Fruit fly (Drosophila melanogaster) whole organism, embryonic: ENCODE results near the gene CG3448.

Experiments
- Atf-2 ChIP-seq: fragments of 200-800 bp; sonication (Bioruptor generic); optimal IDR thresholded peaks from 2 replicates; lab custom pipeline; 2016; ENCODE audit warnings: missing biosample characterization, missing genetic modification characterization
- CG11723 ChIP-seq: fragments of 200-800 bp; sonication (Bioruptor generic); optimal IDR thresholded peaks from 2 replicates; lab custom pipeline; 2017; ENCODE audit warnings: missing biosample characterization, mild to moderate bottlenecking, missing genetic modification characterization
- CG12071 ChIP-seq: fragments of 200-800 bp; sonication (Bioruptor generic); optimal IDR thresholded peaks from 3 replicates; lab custom pipeline; 2018; ENCODE audit warnings: missing biosample characterization, mild to moderate bottlenecking, missing genetic modification characterization
- CG12391 ChIP-seq: fragments of 200-800 bp; sonication (Bioruptor generic); optimal IDR thresholded peaks from 3 replicates; lab custom pipeline; 2018; ENCODE audit warnings: missing biosample characterization, mild to moderate bottlenecking, missing genetic modification characterization, moderate library complexity
- CG13296 ChIP-seq: fragments of 200-800 bp; sonication (Bioruptor generic); optimal IDR thresholded peaks from 3 replicates; lab custom pipeline; 2018; ENCODE audit warnings: missing biosample characterization, mild to moderate bottlenecking, missing genetic modification characterization
- CG13424 ChIP-seq: fragments of 200-800 bp; sonication (Bioruptor generic); optimal IDR thresholded peaks from 2 replicates; lab custom pipeline; 2019; ENCODE audit warnings: missing biosample characterization, mild to moderate bottlenecking, missing genetic modification characterization, moderate library complexity
- CG16815 ChIP-seq: fragments of 200-800 bp; sonication (Bioruptor generic); optimal IDR thresholded peaks from 3 replicates; lab custom pipeline; 2017; ENCODE audit warnings: missing biosample characterization, mild to moderate bottlenecking, missing genetic modification characterization
- CG18011 ChIP-seq: fragments of 200-800 bp; sonication (Bioruptor generic); optimal IDR thresholded peaks from 2 replicates; lab custom pipeline; 2017; ENCODE audit warnings: missing biosample characterization, missing genetic modification characterization, mild to moderate bottlenecking, moderate library complexity, missing genotype
- CG18262 ChIP-seq: fragments of 200-800 bp; optimal IDR thresholded peaks from 3 replicates; lab custom pipeline; 2019; ENCODE audit warnings: missing biosample characterization, mild to moderate bottlenecking, missing genetic modification characterization, moderate library complexity
- CG2129 ChIP-seq: fragments of 200-800 bp; sonication (Bioruptor generic); IDR thresholded peaks from 2 replicates; pipeline ENCODE4 v1.3.6; 2022; ENCODE audit warnings: missing biosample characterization, missing genetic modification characterization; ENCODE audit not compliant: partially characterized antibody
- CG3407 ChIP-seq: fragments of 200-800 bp; sonication (Bioruptor generic); optimal IDR thresholded peaks from 2 replicates; lab custom pipeline; 2018; ENCODE audit warnings: missing biosample characterization, mild to moderate bottlenecking, missing genetic modification characterization
- CG34376 ChIP-seq: fragments of 200-800 bp; sonication (Bioruptor generic); optimal IDR thresholded peaks from 2 replicates; lab custom pipeline; 2018; ENCODE audit warnings: missing biosample characterization, mild to moderate bottlenecking, missing genetic modification characterization
- CG4282 ChIP-seq: fragments of 200-800 bp; sonication (Bioruptor generic); optimal IDR thresholded peaks from 2 replicates; lab custom pipeline; 2016; ENCODE audit warnings: missing biosample characterization, missing genetic modification characterization
- CG43689 ChIP-seq: fragments of 200-800 bp; sonication (Bioruptor generic); IDR thresholded peaks from 2 replicates; pipeline ENCODE4 v1.3.6; 2022; ENCODE audit warnings: missing biosample characterization, missing genetic modification characterization
- CG6765 ChIP-seq: fragments of 200-800 bp; sonication (Bioruptor generic); optimal IDR thresholded peaks from 3 replicates; lab custom pipeline; 2017; ENCODE audit warnings: missing biosample characterization, mild to moderate bottlenecking, missing genetic modification characterization
- CG8089 ChIP-seq: fragments of 200-800 bp; sonication (Bioruptor generic); optimal IDR thresholded peaks from 3 replicates; lab custom pipeline; 2016; ENCODE audit warnings: missing biosample characterization, missing genetic modification characterization
- CG8924 ChIP-seq: fragments of 200-800 bp; optimal IDR thresholded peaks from 3 replicates; lab custom pipeline; 2019; ENCODE audit warnings: missing biosample characterization, mild to moderate bottlenecking, missing genetic modification characterization, moderate library complexity
- CG8944 ChIP-seq: fragments of 200-800 bp; sonication (Bioruptor generic); optimal IDR thresholded peaks from 3 replicates; lab custom pipeline; 2016; ENCODE audit warnings: missing biosample characterization, missing genetic modification characterization
- CG9797 ChIP-seq: fragments of 200-800 bp; sonication (Bioruptor generic); optimal IDR thresholded peaks from 3 replicates; lab custom pipeline; 2018; ENCODE audit warnings: missing biosample characterization, mild to moderate bottlenecking, missing genetic modification characterization
- CG9876 ChIP-seq: fragments of 200-800 bp; sonication (Bioruptor generic); optimal IDR thresholded peaks from 2 replicates; lab custom pipeline; 2016; ENCODE audit warnings: missing biosample characterization, missing genetic modification characterization
- Dad ChIP-seq: fragments of 200-800 bp; sonication (Bioruptor generic); optimal IDR thresholded peaks from 3 replicates; lab custom pipeline; 2016; ENCODE audit warnings: missing biosample characterization, missing genetic modification characterization
- Dll ChIP-seq: fragments of 200-800 bp; sonication (Bioruptor generic); IDR thresholded peaks from 4 replicates; pipeline ENCODE4 v1.3.6; 2022; ENCODE audit warnings: missing biosample characterization, missing genetic modification characterization; ENCODE audit not compliant: partially characterized antibody
- Doc3 ChIP-seq: fragments of 200-800 bp; sonication (Bioruptor generic); IDR thresholded peaks from 3 replicates; pipeline ENCODE4 v1.3.6; 2022; ENCODE audit warnings: missing biosample characterization, missing genetic modification characterization; ENCODE audit not compliant: partially characterized antibody
- GATAe ChIP-seq: fragments of 200-800 bp; sonication (Bioruptor generic); conservative IDR thresholded peaks from 2 replicates; pipeline ENCODE4 v1.3.6; 2022; ENCODE audit warnings: missing biosample characterization, missing genetic modification characterization
- Gug ChIP-seq: fragments of 200-800 bp; sonication (Bioruptor generic); IDR thresholded peaks from 4 replicates; pipeline ENCODE4 v1.3.6; 2022; ENCODE audit warnings: missing biosample characterization, missing genetic modification characterization
- Jarid2 ChIP-seq: fragments of 200-800 bp; sonication (Bioruptor generic); optimal IDR thresholded peaks from 3 replicates; lab custom pipeline; 2017; ENCODE audit warnings: mild to moderate bottlenecking, missing biosample characterization, missing genetic modification reagents, missing genetic modification characterization
- MESR4 ChIP-seq: fragments of 200-800 bp; sonication (Bioruptor generic); optimal IDR thresholded peaks from 2 replicates; lab custom pipeline; 2018; ENCODE audit warnings: missing biosample characterization, mild to moderate bottlenecking, missing genetic modification characterization, moderate library complexity
- Opbp ChIP-seq: fragments of 200-800 bp; sonication (Bioruptor generic); IDR thresholded peaks from 3 replicates; pipeline ENCODE4 v1.3.6; 2022; ENCODE audit warnings: missing biosample characterization, missing genetic modification characterization; ENCODE audit not compliant: partially characterized antibody
- Ptx1 ChIP-seq: fragments of 200-800 bp; sonication (Bioruptor generic); IDR thresholded peaks from 2 replicates; pipeline ENCODE4 v1.3.6; 2022; ENCODE audit warnings: missing biosample characterization, missing genetic modification characterization
- Ssrp ChIP-seq: fragments of 200-800 bp; sonication (Bioruptor generic); optimal IDR thresholded peaks from 2 replicates; lab custom pipeline; 2018; ENCODE audit warnings: missing biosample characterization, mild to moderate bottlenecking, missing genetic modification characterization, moderate library complexity
- YL-1 ChIP-seq: fragments of 200-800 bp; sonication (Bioruptor generic); optimal IDR thresholded peaks from 3 replicates; lab custom pipeline; 2017; ENCODE audit warnings: missing biosample characterization, mild to moderate bottlenecking, missing genetic modification characterization
- bab2 ChIP-seq: fragments of 200-800 bp; sonication (Bioruptor generic); optimal IDR thresholded peaks from 2 replicates; lab custom pipeline; 2016; ENCODE audit warnings: missing biosample characterization, missing genetic modification characterization
- caup ChIP-seq: fragments of 200-800 bp; sonication (Bioruptor generic); optimal IDR thresholded peaks from 3 replicates; lab custom pipeline; 2017; ENCODE audit warnings: missing biosample characterization, mild to moderate bottlenecking, missing genetic modification characterization, moderate library complexity; ENCODE audit not compliant: severe bottlenecking
- chif ChIP-seq, 2 experiments: fragments of 200-800 bp; sonication (Bioruptor generic); optimal IDR thresholded peaks; 3 replicates each; lab custom pipeline; 2016; ENCODE audit warnings: missing biosample characterization in 2 of 2, missing genetic modification characterization in 2 of 2
- crp ChIP-seq, 2 experiments: fragments of 200-800 bp; sonication (Bioruptor generic); optimal IDR thresholded peaks; 2 replicates in 1 of 2; 3 replicates in 1 of 2; lab custom pipeline; 2017; ENCODE audit warnings: missing biosample characterization in 2 of 2, missing genetic modification characterization in 2 of 2, mild to moderate bottlenecking in 1 of 2, moderate library complexity in 1 of 2
- danr ChIP-seq: fragments of 200-800 bp; sonication (Bioruptor generic); IDR thresholded peaks from 2 replicates; pipeline ENCODE4 v1.3.6; 2022; ENCODE audit warnings: missing biosample characterization, missing genetic modification characterization
- dmrt99B ChIP-seq: fragments of 200-800 bp; sonication (Bioruptor generic); optimal IDR thresholded peaks from 2 replicates; lab custom pipeline; 2018; ENCODE audit warnings: missing biosample characterization, mild to moderate bottlenecking, missing genetic modification characterization, moderate library complexity
- grau ChIP-seq: fragments of 200-800 bp; optimal IDR thresholded peaks from 3 replicates; lab custom pipeline; 2019; ENCODE audit warnings: missing biosample characterization, mild to moderate bottlenecking, missing genetic modification characterization, moderate library complexity
- gro ChIP-seq: fragments of 200-800 bp; sonication (Bioruptor generic); optimal IDR thresholded peaks from 2 replicates; lab custom pipeline; 2016; ENCODE audit warnings: missing biosample characterization, missing genetic modification characterization
- gsb-n ChIP-seq: fragments of 200-800 bp; sonication (Bioruptor generic); optimal IDR thresholded peaks from 3 replicates; lab custom pipeline; 2018; ENCODE audit warnings: missing biosample characterization, mild to moderate bottlenecking, missing genetic modification characterization
- lab ChIP-seq: fragments of 200-800 bp; sonication (Bioruptor generic); optimal IDR thresholded peaks from 3 replicates; lab custom pipeline; 2017; ENCODE audit warnings: missing biosample characterization, missing genetic modification characterization, mild to moderate bottlenecking, moderate library complexity, missing genetic modification reagents
- lola ChIP-seq, 3 experiments: fragments of >200 bp in 2 of 3; fragments of 200-800 bp in 1 of 3; sonication (Bioruptor generic) in 1 of 3; optimal IDR thresholded peaks; 2 replicates each; lab custom pipeline; 2017 to 2019; ENCODE audit warnings: missing biosample characterization in 3 of 3, missing genetic modification characterization in 3 of 3, mild to moderate bottlenecking in 1 of 3, moderate library complexity in 1 of 3
- lov ChIP-seq, 2 experiments: fragments of 200-800 bp in 1 of 2; fragments of >200 bp in 1 of 2; sonication (Bioruptor generic) in 1 of 2; IDR thresholded peaks in 1 of 2; optimal IDR thresholded peaks in 1 of 2; 2 replicates in 1 of 2; 3 replicates in 1 of 2; pipeline versions ENCODE4 v1.3.6 to Lab custom; 2017 to 2022; ENCODE audit warnings: missing biosample characterization in 1 of 2, missing genetic modification characterization in 1 of 2
- prd ChIP-seq, 3 experiments: fragments of >200 bp in 2 of 3; fragments of 200-800 bp in 1 of 3; sonication (Bioruptor generic) in 1 of 3; optimal IDR thresholded peaks in 2 of 3; IDR thresholded peaks in 1 of 3; 2 replicates in 2 of 3; 3 replicates in 1 of 3; pipeline versions ENCODE4 v1.3.6 to Lab custom; 2017 to 2022; ENCODE audit warnings: missing biosample characterization in 1 of 3, missing genetic modification characterization in 1 of 3
- tio ChIP-seq: fragments of 200-800 bp; sonication (Bioruptor generic); optimal IDR thresholded peaks from 2 replicates; lab custom pipeline; 2017; ENCODE audit warnings: missing biosample characterization, missing genetic modification characterization, inconsistent platforms
- tup ChIP-seq: fragments of 200-800 bp; sonication (Bioruptor generic); optimal IDR thresholded peaks from 2 replicates; lab custom pipeline; 2016; ENCODE audit warnings: missing biosample characterization, mild to moderate bottlenecking, missing genetic modification characterization, moderate library complexity
- z ChIP-seq: fragments of 200-800 bp; sonication (Bioruptor generic); IDR thresholded peaks from 3 replicates; pipeline ENCODE4 v1.3.6; 2022; ENCODE audit warnings: missing biosample characterization, missing genetic modification characterization
- zfh1 ChIP-seq: fragments of 200-800 bp; sonication (Bioruptor generic); IDR thresholded peaks from 3 replicates; pipeline ENCODE4 v1.3.6; 2022; ENCODE audit warnings: missing biosample characterization, missing genetic modification characterization

CG3448 gene

dm6 chr3L:9468261-9468890, 17.0 kb upstream of the CG3448 start (continued):
- TF ChIP-seq tup (no peak), CG12071 (GFP tag; lab: Kevin White, UChicago) (no peak), GATAe (GFP tag; lab: Robert Waterston, UW) (no peak), tio (GFP tag; lab: Kevin White, UChicago) (peak; percentile 40), prd (optimal IDR thresholded peaks at IDR 0.05; lab: Kevin White, UChicago) (no peak), prd (GFP tag; IDR thresholded peaks at IDR 0.05; lab: Robert Waterston, UW) (no peak), Atf-2 (no peak), CG16815 (GFP tag; lab: Kevin White, UChicago) (no peak), CG2129 (no peak), YL-1 (GFP tag; lab: Kevin White, UChicago) (no peak), chif (GFP tag; optimal IDR thresholded peaks at IDR 0.05; lab: Kevin White, UChicago) (peak in 1 of 2 experiments; percentile 9), CG3407 (GFP tag; lab: Kevin White, UChicago) (no peak), CG34376 (GFP tag; lab: Kevin White, UChicago) (no peak), CG4282 (GFP tag; lab: Kevin White, UChicago) (no peak), Dad (GFP tag; lab: Kevin White, UChicago) (no peak), gsb-n (no peak), caup (GFP tag; lab: Kevin White, UChicago) (peak; percentile 30), CG12391 (tag; lab: Kevin White, UChicago) (peak; percentile 35), CG43689 (GFP tag; lab: Robert Waterston, UW) (no peak), CG18011 (GFP tag; lab: Kevin White, UChicago) (no peak), z (GFP tag; lab: Robert Waterston, UW) (no peak), Ptx1 (GFP tag; lab: Robert Waterston, UW) (no peak; the same call in 1 of the 2 replicates), CG13424 (tag; lab: Kevin White, UChicago) (peak; percentile 4), lola (GFP tag; optimal IDR thresholded peaks at IDR 0.05; lab: Kevin White, UChicago) (no peak), lab (peak; percentile 21), CG9876 (no peak), crp (GFP tag; optimal IDR thresholded peaks at IDR 0.05; lab: Kevin White, UChicago) (no peak), CG8089 (GFP tag; lab: Kevin White, UChicago) (no peak), CG11723 (GFP tag; lab: Kevin White, UChicago) (peak; percentile 31), CG9797 (GFP tag; lab: Kevin White, UChicago) (no peak), dmrt99B (tag; lab: Kevin White, UChicago) (peak; percentile 55), Jarid2 (GFP tag; lab: Kevin White, UChicago) (peak; percentile 11), grau (tag; lab: Kevin White, UChicago) (peak; percentile 34), gro (no peak), Gug (no peak), danr (GFP tag; lab: Robert Waterston, UW) (no peak), bab2 (GFP tag; lab: Kevin White, UChicago) (no peak), zfh1 (GFP tag; lab: Robert Waterston, UW) (no peak), CG18262 (tag; lab: Kevin White, UChicago) (peak; percentile 60), MESR4 (GFP tag; lab: Kevin White, UChicago) (no peak), CG8924 (tag; lab: Kevin White, UChicago) (peak; percentile 27), Ssrp (tag; lab: Kevin White, UChicago) (peak; percentile 34), CG8944 (GFP tag; lab: Kevin White, UChicago) (no peak), lov (optimal IDR thresholded peaks at IDR 0.05; lab: Kevin White, UChicago) (no peak), lov (GFP tag; IDR thresholded peaks at IDR 0.05; lab: Robert Waterston, UW) (no peak), Doc3 (GFP tag; lab: Robert Waterston, UW) (no peak), Dll (GFP tag; lab: Robert Waterston, UW) (no peak), CG6765 (no peak), CG13296 (GFP tag; lab: Kevin White, UChicago) (no peak), Opbp (GFP tag; lab: Robert Waterston, UW) (no peak)
